Worm (Caenorhabditis elegans) whole organism, L3 larva: ENCODE results near the gene Y22D7AL.6.

Experiments
- R02D3.7 ChIP-seq: fragments of 150-350 bp; optimal IDR thresholded peaks from 2 replicates; lab custom pipeline; 2014; ENCODE audit warnings: missing biosample characterization, missing genetic modification characterization
- ZK546.5 ChIP-seq: sonication (generic microtip); optimal IDR thresholded peaks from 2 replicates; lab custom pipeline; 2017; ENCODE audit warnings: missing biosample characterization, missing genetic modification characterization
- aly-2 ChIP-seq: fragments of 150-350 bp; optimal IDR thresholded peaks from 2 replicates; lab custom pipeline; 2014; ENCODE audit warnings: missing biosample characterization, missing genetic modification characterization
- ama-1 ChIP-seq: fragments of 150-350 bp; optimal IDR thresholded peaks from 2 replicates; lab custom pipeline; 2018
- ceh-16 ChIP-seq: sonication (generic microtip); optimal IDR thresholded peaks from 2 replicates; lab custom pipeline; 2017; ENCODE audit warnings: missing biosample characterization, missing genetic modification characterization
- ceh-28 ChIP-seq: fragments of 150-350 bp; optimal IDR thresholded peaks from 2 replicates; lab custom pipeline; 2014; ENCODE audit warnings: missing biosample characterization, missing genetic modification reagents, missing genetic modification characterization
- ceh-82 ChIP-seq: fragments of 150-350 bp; optimal IDR thresholded peaks from 2 replicates; lab custom pipeline; 2014; ENCODE audit warnings: missing biosample characterization, missing genetic modification characterization
- ceh-9 ChIP-seq: sonication (generic microtip); optimal IDR thresholded peaks from 2 replicates; lab custom pipeline; 2018; ENCODE audit warnings: missing biosample characterization, missing genetic modification characterization
- daf-12 ChIP-seq: fragments of 150-350 bp; optimal IDR thresholded peaks from 2 replicates; lab custom pipeline; 2014; ENCODE audit warnings: missing biosample characterization, missing genetic modification reagents, missing genetic modification characterization
- egl-27 ChIP-seq: sonication (generic microtip); optimal IDR thresholded peaks from 4 replicates; lab custom pipeline; 2017; ENCODE audit warnings: missing biosample characterization, missing genetic modification reagents, missing genetic modification characterization
- egl-5 ChIP-seq: fragments of 150-350 bp; optimal IDR thresholded peaks from 2 replicates; lab custom pipeline; 2017; ENCODE audit warnings: missing biosample characterization, missing genetic modification reagents, missing genetic modification characterization, inconsistent platforms
- elt-2 ChIP-seq: sonication (generic microtip); optimal IDR thresholded peaks from 2 replicates; lab custom pipeline; 2016; ENCODE audit warnings: missing genetic modification reagents, mild to moderate bottlenecking, missing genetic modification characterization, missing compliant biosample characterization
- elt-3 ChIP-seq, 3 experiments: fragments of 150-350 bp in 1 of 3; sonication (generic microtip) in 2 of 3; optimal IDR thresholded peaks; 2 replicates in 2 of 3; 4 replicates in 1 of 3; lab custom pipeline; 2014 to 2017; ENCODE audit warnings: missing biosample characterization in 3 of 3, missing genetic modification characterization in 3 of 3
- fkh-10 ChIP-seq: sonication (generic microtip); optimal IDR thresholded peaks from 2 replicates; lab custom pipeline; 2017; ENCODE audit warnings: missing biosample characterization, missing genetic modification reagents, missing genetic modification characterization
- hmg-11 ChIP-seq: sonication (generic microtip); optimal IDR thresholded peaks from 2 replicates; lab custom pipeline; 2016; ENCODE audit warnings: missing genetic modification characterization, missing compliant biosample characterization
- lin-15B ChIP-seq: fragments of 150-350 bp; optimal IDR thresholded peaks from 2 replicates; lab custom pipeline; 2014; ENCODE audit warnings: missing biosample characterization, missing genetic modification characterization
- lin-39 ChIP-seq: fragments of 150-350 bp; optimal IDR thresholded peaks from 2 replicates; lab custom pipeline; 2018; ENCODE audit warnings: missing biosample characterization, missing genetic modification reagents, missing genetic modification characterization
- lsy-12 ChIP-seq: sonication (generic microtip); optimal IDR thresholded peaks from 2 replicates; lab custom pipeline; 2016; ENCODE audit warnings: mild to moderate bottlenecking, missing genetic modification characterization, missing compliant biosample characterization
- mdl-1 ChIP-seq: fragments of 150-350 bp; optimal IDR thresholded peaks from 2 replicates; lab custom pipeline; 2014; ENCODE audit warnings: missing biosample characterization, missing genetic modification characterization
- mml-1 ChIP-seq: fragments of 150-350 bp; sonication (generic microtip); optimal IDR thresholded peaks from 3 replicates; lab custom pipeline; 2014; ENCODE audit warnings: missing biosample characterization, missing genetic modification characterization
- nfya-1 ChIP-seq: sonication (generic microtip); optimal IDR thresholded peaks from 2 replicates; lab custom pipeline; 2017; ENCODE audit warnings: missing genetic modification characterization, mild to moderate bottlenecking, missing compliant biosample characterization, antibody characterized with exemption, moderate library complexity; ENCODE audit not compliant: insufficient read depth
- nhr-11 ChIP-seq: fragments of 150-350 bp; optimal IDR thresholded peaks from 2 replicates; lab custom pipeline; 2014; ENCODE audit warnings: missing biosample characterization, missing genetic modification characterization
- nhr-23 ChIP-seq: fragments of 150-350 bp; optimal IDR thresholded peaks from 2 replicates; lab custom pipeline; 2014; ENCODE audit warnings: missing biosample characterization, missing genetic modification reagents, missing genetic modification characterization
- nhr-237 ChIP-seq: fragments of 150-350 bp; optimal IDR thresholded peaks from 2 replicates; lab custom pipeline; 2014; ENCODE audit warnings: missing biosample characterization, missing genetic modification characterization
- nhr-25 ChIP-seq: sonication (generic microtip); optimal IDR thresholded peaks from 2 replicates; lab custom pipeline; 2017; ENCODE audit warnings: missing biosample characterization, missing genetic modification characterization
- nhr-28 ChIP-seq: fragments of 150-350 bp; optimal IDR thresholded peaks from 2 replicates; lab custom pipeline; 2014; ENCODE audit warnings: missing biosample characterization, missing genetic modification characterization
- nhr-43 ChIP-seq: sonication (generic microtip); optimal IDR thresholded peaks from 2 replicates; lab custom pipeline; 2016; ENCODE audit warnings: mild to moderate bottlenecking, missing genetic modification characterization, missing compliant biosample characterization; ENCODE audit not compliant: poor library complexity, severe bottlenecking
- nhr-67 ChIP-seq: fragments of 150-350 bp; optimal IDR thresholded peaks from 2 replicates; lab custom pipeline; 2014; ENCODE audit warnings: missing biosample characterization, missing genetic modification characterization
- nhr-76 ChIP-seq: fragments of 150-350 bp; sonication (generic microtip); optimal IDR thresholded peaks from 5 replicates; lab custom pipeline; 2014; ENCODE audit warnings: missing biosample characterization, missing genetic modification characterization
- nhr-77 ChIP-seq: fragments of 150-350 bp; optimal IDR thresholded peaks from 2 replicates; lab custom pipeline; 2014; ENCODE audit warnings: missing biosample characterization, missing genetic modification characterization
- pha-4 ChIP-seq: fragments of 150-350 bp; optimal IDR thresholded peaks from 2 replicates; lab custom pipeline; 2014; ENCODE audit warnings: missing biosample characterization, missing genetic modification reagents, missing genetic modification characterization
- pqm-1 ChIP-seq: fragments of 150-350 bp; optimal IDR thresholded peaks from 2 replicates; lab custom pipeline; 2017; ENCODE audit warnings: missing biosample characterization, missing genetic modification characterization, inconsistent platforms
- skn-1 ChIP-seq: fragments of 150-350 bp; optimal IDR thresholded peaks from 2 replicates; lab custom pipeline; 2014; ENCODE audit warnings: missing biosample characterization, missing genetic modification characterization
- tbx-2 ChIP-seq: sonication (generic microtip); optimal IDR thresholded peaks from 2 replicates; lab custom pipeline; 2016; ENCODE audit warnings: mild to moderate bottlenecking, missing genetic modification characterization, missing compliant biosample characterization
- unc-39 ChIP-seq: sonication (generic microtip); optimal IDR thresholded peaks from 4 replicates; lab custom pipeline; 2017; ENCODE audit warnings: missing biosample characterization, missing genetic modification characterization

Gene Y22D7AL.6

ce11 chrIII:1626524-1626923 is 21.8 kb downstream of the Y22D7AL.6 start, which contains the start of gene Y22D7AL.4:
TSS of gene Y22D7AL.4 (plus strand) at chrIII:1626632.
- TF ChIP-seq nfya-1 (tag; lab: Kevin White, UChicago): no peak
- TF ChIP-seq nhr-25 (tag; lab: Kevin White, UChicago): no peak
- no peak for TF ChIP-seq aly-2 (tag; lab: Kevin White, UChicago)

- TF ChIP-seq nhr-28 (tag; lab: Kevin White, UChicago): no peak
- no peak for TF ChIP-seq lsy-12
- no peak for TF ChIP-seq nhr-11 (tag; lab: Kevin White, UChicago)
- no peak for TF ChIP-seq skn-1 (tag; lab: Kevin White, UChicago)
- no peak for TF ChIP-seq ama-1 (lab: Kevin White, UChicago)
- TF ChIP-seq pqm-1: no peak
- no peak for TF ChIP-seq elt-2 (tag; lab: Kevin White, UChicago)
- TF ChIP-seq lin-15B: no peak
- TF ChIP-seq ceh-9 (tag; lab: Kevin White, UChicago): no peak
- TF ChIP-seq daf-12 (tag; lab: Kevin White, UChicago): no peak
- TF ChIP-seq nhr-77 (tag; lab: Kevin White, UChicago): no peak
- no peak for TF ChIP-seq pha-4 (tag; lab: Kevin White, UChicago)
- TF ChIP-seq mdl-1 (tag; lab: Kevin White, UChicago): no peak
- TF ChIP-seq tbx-2 (tag; lab: Kevin White, UChicago): no peak
- TF ChIP-seq aly-2 (tag; lab: Kevin White, UChicago): no peak
- TF ChIP-seq ZK546.5 (tag; lab: Kevin White, UChicago): no peak
- no peak for TF ChIP-seq elt-3 (tag; optimal IDR thresholded peaks at IDR 0.05; lab: Kevin White, UChicago)
- TF ChIP-seq nhr-25 (tag; lab: Kevin White, UChicago): no peak
These were observed 29.5 kb downstream of the Y22D7AL.6 start, which contains the start of gene Y22D7AL.11 for ce11 chrIII:1634270-1634669. TSS of gene Y22D7AL.11 (minus strand) at chrIII:1634370.

- TF ChIP-seq hmg-11: no peak
- no peak for TF ChIP-seq egl-5 (tag; lab: Kevin White, UChicago)
- TF ChIP-seq nhr-67 (tag; lab: Kevin White, UChicago): no peak
- TF ChIP-seq nhr-237 (tag; lab: Kevin White, UChicago): no peak
- no peak for TF ChIP-seq pha-4 (tag; lab: Kevin White, UChicago)
- TF ChIP-seq daf-12 (tag; lab: Kevin White, UChicago): no peak
- no peak for TF ChIP-seq R02D3.7
- no peak for TF ChIP-seq nhr-28 (tag; lab: Kevin White, UChicago)
- no peak for TF ChIP-seq egl-27 (tag; lab: Kevin White, UChicago)
- TF ChIP-seq unc-39 (tag; lab: Kevin White, UChicago): no peak
- no peak for TF ChIP-seq lin-39 (tag; lab: Kevin White, UChicago)
- no peak for TF ChIP-seq ceh-82 (tag; lab: Kevin White, UChicago)
- TF ChIP-seq nhr-23 (tag; lab: Kevin White, UChicago): no peak
- no peak for TF ChIP-seq aly-2 (tag; lab: Kevin White, UChicago)
- no peak for TF ChIP-seq ceh-16
- TF ChIP-seq skn-1 (tag; lab: Kevin White, UChicago): no peak
- TF ChIP-seq ceh-28 (tag; lab: Kevin White, UChicago): no peak
- no peak for TF ChIP-seq nfya-1 (tag; lab: Kevin White, UChicago)
- no peak for TF ChIP-seq fkh-10 (GFP tag; lab: Kevin White, UChicago)
- TF ChIP-seq, all 47 proteins: peak for 0
These were observed 33.6 kb downstream of the Y22D7AL.6 start for ce11 chrIII:1638345-1638744.

- TF ChIP-seq ceh-28 (tag; lab: Kevin White, UChicago) (no peak), nhr-67 (tag; lab: Kevin White, UChicago) (no peak), nhr-23 (tag; lab: Kevin White, UChicago) (no peak), unc-39 (tag; lab: Kevin White, UChicago) (no peak), elt-3 (tag; optimal IDR thresholded peaks at IDR 0.05; lab: Kevin White, UChicago) (no peak), tbx-2 (tag; lab: Kevin White, UChicago) (no peak), lsy-12 (no peak), nhr-76 (tag; lab: Kevin White, UChicago) (no peak), aly-2 (tag; lab: Kevin White, UChicago) (no peak), mml-1 (tag; lab: Kevin White, UChicago) (no peak), daf-12 (tag; lab: Kevin White, UChicago) (no peak), nhr-43 (tag; lab: Kevin White, UChicago) (no peak), egl-5 (tag; lab: Kevin White, UChicago) (no peak), mdl-1 (tag; lab: Kevin White, UChicago) (no peak), ama-1 (lab: Kevin White, UChicago) (no peak), pqm-1 (no peak), nhr-77 (tag; lab: Kevin White, UChicago) (no peak), lin-39 (tag; lab: Kevin White, UChicago) (no peak), nhr-25 (tag; lab: Kevin White, UChicago) (no peak)
These were observed 36.4 kb downstream of the Y22D7AL.6 start, which contains the start of gene Y22D7AL.3 for ce11 chrIII:1641163-1641562. TSS of gene Y22D7AL.3 (plus strand) at chrIII:1641463.
